Fruit fly (Drosophila melanogaster) Kc167 (cell line): Measurements from ENCODE around the gene CG13380.

Experiments
- Sin3A ChIP-seq: fragments of >200 bp; optimal IDR thresholded peaks from 2 replicates; lab custom pipeline; 2018; ENCODE audit warnings: missing external identifiers
- psq ChIP-seq: fragments of >200 bp; optimal IDR thresholded peaks from 2 replicates; lab custom pipeline; 2017; ENCODE audit warnings: missing external identifiers

dm6 chr3L:18632187-18632635 lies 14.5 kb upstream of the CG13380 start:
- TF ChIP-seq psq, result no peak
- no peak for TF ChIP-seq Sin3A
